Fruit fly (Drosophila melanogaster) whole organism, pupa: ENCODE data around the gene pll.

Experiments used
- CG10348 ChIP-seq: fragments of 200-800 bp; sonication (Bioruptor generic); IDR thresholded peaks from 2 replicates; pipeline ENCODE4 v1.3.6; 2022; ENCODE audit warnings: missing biosample characterization, missing genetic modification characterization
- CG12605 ChIP-seq: fragments of 200-800 bp; sonication (Bioruptor generic); IDR thresholded peaks from 2 replicates; pipeline ENCODE4 v1.3.6; 2022; ENCODE audit warnings: missing biosample characterization, missing genetic modification characterization
- CG13204 ChIP-seq: fragments of 200-800 bp; sonication (Bioruptor generic); optimal IDR thresholded peaks from 2 replicates; lab custom pipeline; 2018; ENCODE audit warnings: missing biosample characterization, mild to moderate bottlenecking, missing genetic modification characterization, moderate library complexity
- CG14655 ChIP-seq: fragments of 200-800 bp; sonication (Bioruptor generic); optimal IDR thresholded peaks from 3 replicates; lab custom pipeline; 2017; ENCODE audit warnings: mild to moderate bottlenecking, missing biosample characterization, missing genetic modification reagents, missing genetic modification characterization
- CG15710 ChIP-seq: fragments of 200-800 bp; sonication (Bioruptor generic); optimal IDR thresholded peaks from 2 replicates; lab custom pipeline; 2018; ENCODE audit warnings: missing biosample characterization, mild to moderate bottlenecking, missing genetic modification characterization, moderate library complexity
- CG17806 ChIP-seq: fragments of 200-800 bp; sonication (Bioruptor generic); optimal IDR thresholded peaks from 2 replicates; lab custom pipeline; 2018; ENCODE audit warnings: missing biosample characterization, mild to moderate bottlenecking, missing genetic modification characterization, moderate library complexity
- CG32121 ChIP-seq: fragments of 200-800 bp; sonication (Bioruptor generic); IDR thresholded peaks from 2 replicates; pipeline ENCODE4 v1.3.6; 2022; ENCODE audit warnings: missing biosample characterization, missing genetic modification characterization
- CG34367 ChIP-seq: fragments of 200-800 bp; sonication (Bioruptor generic); optimal IDR thresholded peaks from 2 replicates; lab custom pipeline; 2018; ENCODE audit warnings: missing biosample characterization, mild to moderate bottlenecking, missing genetic modification characterization
- CG4496 ChIP-seq: fragments of 200-800 bp; sonication (Bioruptor generic); IDR thresholded peaks from 3 replicates; pipeline ENCODE4 v1.3.6; 2022; ENCODE audit warnings: missing biosample characterization, missing genetic modification characterization
- CG8159 ChIP-seq: fragments of 200-800 bp; sonication (Bioruptor generic); optimal IDR thresholded peaks from 3 replicates; lab custom pipeline; 2018; ENCODE audit warnings: missing biosample characterization, mild to moderate bottlenecking, missing genetic modification characterization, moderate library complexity
- CG8301 ChIP-seq: fragments of 200-800 bp; sonication (Bioruptor generic); optimal IDR thresholded peaks from 2 replicates; lab custom pipeline; 2018; ENCODE audit warnings: missing biosample characterization, mild to moderate bottlenecking, missing genetic modification characterization
- CG9948 ChIP-seq: fragments of 200-800 bp; sonication (Bioruptor generic); optimal IDR thresholded peaks from 2 replicates; lab custom pipeline; 2018; ENCODE audit warnings: missing biosample characterization, mild to moderate bottlenecking, missing genetic modification characterization, moderate library complexity
- D1 ChIP-seq: fragments of 200-800 bp; sonication (Bioruptor generic); optimal IDR thresholded peaks from 2 replicates; lab custom pipeline; 2018; ENCODE audit warnings: missing biosample characterization, mild to moderate bottlenecking, missing genetic modification characterization, moderate library complexity
- EcR ChIP-seq: fragments of 200-800 bp; sonication (Bioruptor generic); optimal IDR thresholded peaks from 3 replicates; lab custom pipeline; 2019; ENCODE audit warnings: missing biosample characterization, missing genetic modification characterization, mild to moderate bottlenecking, moderate library complexity, missing genetic modification reagents
- Ets98B ChIP-seq: fragments of 200-800 bp; sonication (Bioruptor generic); IDR thresholded peaks from 2 replicates; pipeline ENCODE4 v1.3.6; 2022; ENCODE audit warnings: missing biosample characterization, missing genetic modification characterization
- Pif1A ChIP-seq: fragments of 200-800 bp; sonication (Bioruptor generic); optimal IDR thresholded peaks from 3 replicates; lab custom pipeline; 2016; ENCODE audit warnings: missing biosample characterization, missing genetic modification characterization
- Pif1B ChIP-seq: fragments of 200-800 bp; sonication (Bioruptor generic); optimal IDR thresholded peaks from 3 replicates; lab custom pipeline; 2016; ENCODE audit warnings: missing biosample characterization, missing genetic modification characterization
- Snoo ChIP-seq: fragments of 200-800 bp; sonication (Bioruptor generic); optimal IDR thresholded peaks from 3 replicates; lab custom pipeline; 2017; ENCODE audit warnings: missing biosample characterization, mild to moderate bottlenecking, missing genetic modification characterization, inconsistent platforms
- fd96Ca ChIP-seq: fragments of 200-800 bp; sonication (Bioruptor generic); IDR thresholded peaks from 3 replicates; pipeline ENCODE4 v1.3.6; 2022; ENCODE audit warnings: missing biosample characterization, missing genetic modification characterization
- gl ChIP-seq: fragments of 200-800 bp; sonication (Bioruptor generic); optimal IDR thresholded peaks from 2 replicates; lab custom pipeline; 2018; ENCODE audit warnings: missing biosample characterization, mild to moderate bottlenecking, missing genetic modification characterization
- rn ChIP-seq: fragments of 200-800 bp; sonication (Bioruptor generic); IDR thresholded peaks from 2 replicates; pipeline ENCODE4 v1.3.6; 2022; ENCODE audit warnings: missing biosample characterization, missing genetic modification characterization

pll gene

dm6 chr3R:27247892-27248291, 5.1 kb downstream of the pll start, which contains the start of gene CG5984:
Gene CG5984, minus strand, starts transcription at chr3R:27247992.
- TF ChIP-seq CG9948 (tag; lab: Kevin White, UChicago) (no peak), fd96Ca (GFP tag; lab: Robert Waterston, UW) (no peak), CG17806 (tag; lab: Kevin White, UChicago) (no peak), CG10348 (GFP tag; lab: Robert Waterston, UW) (no peak), CG8301 (tag; lab: Kevin White, UChicago) (no peak), CG32121 (GFP tag; lab: Robert Waterston, UW) (no peak), CG14655 (GFP tag; lab: Kevin White, UChicago) (no peak), D1 (no peak), CG15710 (no peak), rn (no peak), CG4496 (GFP tag; lab: Robert Waterston, UW) (no peak)

dm6 chr3R:27246264-27246663, 6.7 kb downstream of the pll start:
- no peak for TF ChIP-seq EcR (GFP tag; lab: Kevin White, UChicago)
- TF ChIP-seq Snoo (tag; lab: Kevin White, UChicago): no peak
- peak; percentile 49 for TF ChIP-seq CG32121 (GFP tag; lab: Robert Waterston, UW)
- peak; percentile 81 for TF ChIP-seq CG8301 (tag; lab: Kevin White, UChicago)
- peak; percentile 64 for TF ChIP-seq CG12605 (GFP tag; lab: Robert Waterston, UW)
- peak; percentile 68 for TF ChIP-seq CG34367 (tag; lab: Kevin White, UChicago)
- TF ChIP-seq CG4496 (GFP tag; lab: Robert Waterston, UW): peak; percentile 48; the same call in 1 of the 3 replicates
- no peak for TF ChIP-seq rn
- no peak for TF ChIP-seq CG10348 (GFP tag; lab: Robert Waterston, UW)
- TF ChIP-seq CG13204 (GFP tag; lab: Kevin White, UChicago): peak; percentile 10
- TF ChIP-seq CG17806 (tag; lab: Kevin White, UChicago): peak; percentile 69
- no peak for TF ChIP-seq fd96Ca (GFP tag; lab: Robert Waterston, UW)
- TF ChIP-seq D1: no peak
- TF ChIP-seq CG8159 (tag; lab: Kevin White, UChicago): peak; percentile 87
- no peak for TF ChIP-seq Ets98B (GFP tag; lab: Robert Waterston, UW)
- peak; percentile 5 for TF ChIP-seq Pif1A
- TF ChIP-seq CG14655 (GFP tag; lab: Kevin White, UChicago): no peak
- TF ChIP-seq CG9948 (tag; lab: Kevin White, UChicago): peak; percentile 83
- peak; percentile 80 for TF ChIP-seq CG15710

- 0 out of 2 replicates have a peak, but pooled peaks have one; percentile 25 for TF ChIP-seq CG32121 (GFP tag; lab: Robert Waterston, UW)
- no peak for TF ChIP-seq Ets98B (GFP tag; lab: Robert Waterston, UW)
- TF ChIP-seq, all 21 proteins: peak for 1
Measured at dm6 chr3R:27245401-27245757, 7.6 kb downstream of the pll start.

dm6 chr3R:27244742-27245400, 8.1 kb downstream of the pll start, which contains the start of gene CG18766:
Gene CG18766, minus strand, starts transcription at chr3R:27245249.
- no peak for TF ChIP-seq CG4496 (GFP tag; lab: Robert Waterston, UW)
- no peak for TF ChIP-seq CG14655 (GFP tag; lab: Kevin White, UChicago)
- TF ChIP-seq Snoo (tag; lab: Kevin White, UChicago): peak; percentile 26
- TF ChIP-seq CG10348 (GFP tag; lab: Robert Waterston, UW): no peak
- TF ChIP-seq CG13204 (GFP tag; lab: Kevin White, UChicago): peak; percentile 82
- 0 out of 3 replicates have a peak, but pooled peaks have one; percentile 17 for TF ChIP-seq fd96Ca (GFP tag; lab: Robert Waterston, UW)
- no peak for TF ChIP-seq rn
- TF ChIP-seq Ets98B (GFP tag; lab: Robert Waterston, UW): peak; percentile 24; the same call in 1 of the 2 replicates
- peak; percentile 26 for TF ChIP-seq gl (tag; lab: Kevin White, UChicago)
- no peak for TF ChIP-seq CG34367 (tag; lab: Kevin White, UChicago)
- no peak for TF ChIP-seq D1
- TF ChIP-seq CG12605 (GFP tag; lab: Robert Waterston, UW): no peak
- TF ChIP-seq CG8301 (tag; lab: Kevin White, UChicago): no peak
- TF ChIP-seq CG17806 (tag; lab: Kevin White, UChicago): no peak
- no peak for TF ChIP-seq Pif1A
- TF ChIP-seq CG9948 (tag; lab: Kevin White, UChicago): no peak
- peak; percentile 54 for TF ChIP-seq EcR (GFP tag; lab: Kevin White, UChicago)
- TF ChIP-seq CG15710: no peak
- TF ChIP-seq CG8159 (tag; lab: Kevin White, UChicago): no peak
- peak; percentile 41 for TF ChIP-seq Pif1B (GFP tag; lab: Kevin White, UChicago)
- TF ChIP-seq CG32121 (GFP tag; lab: Robert Waterston, UW): no peak

- TF ChIP-seq CG10348 (GFP tag; lab: Robert Waterston, UW) (no peak), D1 (no peak), CG12605 (GFP tag; lab: Robert Waterston, UW) (no peak), CG8301 (tag; lab: Kevin White, UChicago) (no peak)
Measured at dm6 chr3R:27244412-27244741, 8.6 kb downstream of the pll start.

- TF ChIP-seq CG12605 (GFP tag; lab: Robert Waterston, UW) (no peak), CG32121 (GFP tag; lab: Robert Waterston, UW) (no peak), CG15710 (no peak), rn (no peak), Ets98B (GFP tag; lab: Robert Waterston, UW) (no peak), CG4496 (GFP tag; lab: Robert Waterston, UW) (no peak), CG17806 (tag; lab: Kevin White, UChicago) (no peak), Snoo (tag; lab: Kevin White, UChicago) (no peak)
Measured at dm6 chr3R:27240967-27241366, 12.0 kb downstream of the pll start, which contains the start of gene CG17991. Gene CG17991, plus strand, starts transcription at chr3R:27241267.
